Fruit fly (Drosophila melanogaster) whole organism, pupa: ENCODE data around the gene ORY.
"Not testable (repeated sequence)": the region's sequence is repeated elsewhere in the genome, so short reads cannot be mapped to it uniquely, and the experiment has no call there.

Source experiments
- CG10348 ChIP-seq: fragments of 200-800 bp; sonication (Bioruptor generic); IDR thresholded peaks from 2 replicates; pipeline ENCODE4 v1.3.6; 2022; ENCODE audit warnings: missing biosample characterization, missing genetic modification characterization
- CG14655 ChIP-seq: fragments of 200-800 bp; sonication (Bioruptor generic); optimal IDR thresholded peaks from 3 replicates; lab custom pipeline; 2017; ENCODE audit warnings: mild to moderate bottlenecking, missing biosample characterization, missing genetic modification reagents, missing genetic modification characterization
- CG4496 ChIP-seq: fragments of 200-800 bp; sonication (Bioruptor generic); IDR thresholded peaks from 3 replicates; pipeline ENCODE4 v1.3.6; 2022; ENCODE audit warnings: missing biosample characterization, missing genetic modification characterization
- CG8159 ChIP-seq: fragments of 200-800 bp; sonication (Bioruptor generic); optimal IDR thresholded peaks from 3 replicates; lab custom pipeline; 2018; ENCODE audit warnings: missing biosample characterization, mild to moderate bottlenecking, missing genetic modification characterization, moderate library complexity
- EcR ChIP-seq: fragments of 200-800 bp; sonication (Bioruptor generic); optimal IDR thresholded peaks from 3 replicates; lab custom pipeline; 2019; ENCODE audit warnings: missing biosample characterization, missing genetic modification characterization, mild to moderate bottlenecking, moderate library complexity, missing genetic modification reagents
- Ets98B ChIP-seq: fragments of 200-800 bp; sonication (Bioruptor generic); IDR thresholded peaks from 2 replicates; pipeline ENCODE4 v1.3.6; 2022; ENCODE audit warnings: missing biosample characterization, missing genetic modification characterization
- Pif1A ChIP-seq: fragments of 200-800 bp; sonication (Bioruptor generic); optimal IDR thresholded peaks from 3 replicates; lab custom pipeline; 2016; ENCODE audit warnings: missing biosample characterization, missing genetic modification characterization
- rn ChIP-seq: fragments of 200-800 bp; sonication (Bioruptor generic); IDR thresholded peaks from 2 replicates; pipeline ENCODE4 v1.3.6; 2022; ENCODE audit warnings: missing biosample characterization, missing genetic modification characterization

DNA sequence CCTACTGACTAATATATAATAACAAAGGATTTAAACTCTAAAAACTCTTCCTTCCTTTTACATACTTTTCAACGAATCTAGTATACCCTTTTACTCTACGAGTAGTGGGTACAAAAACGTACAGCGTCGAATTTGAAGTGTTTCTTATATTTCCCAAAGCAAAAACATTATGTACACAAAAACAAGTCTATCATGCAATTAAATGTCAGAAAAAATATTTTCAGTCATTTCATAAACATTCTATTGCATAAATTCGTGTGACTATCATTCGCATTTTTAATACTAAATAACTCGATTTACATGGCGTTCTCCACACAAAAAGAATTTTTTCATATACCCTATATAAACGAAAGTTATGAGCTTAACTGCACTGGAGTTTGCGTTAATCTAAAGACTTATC, 88.2 kb downstream of the ORY start, which contains the start of gene CCY:
- TF ChIP-seq CG14655 (GFP tag; lab: Kevin White, UChicago); CG4496 (GFP tag; lab: Robert Waterston, UW); Pif1A (GFP tag; lab: Kevin White, UChicago); CG10348 (GFP tag; lab: Robert Waterston, UW); Ets98B; EcR (GFP tag; lab: Kevin White, UChicago); rn (GFP tag; lab: Robert Waterston, UW); CG8159: not testable (repeated sequence)
